Worm (Caenorhabditis elegans): Measurements from ENCODE around the gene K03B8.14.

DNA sequence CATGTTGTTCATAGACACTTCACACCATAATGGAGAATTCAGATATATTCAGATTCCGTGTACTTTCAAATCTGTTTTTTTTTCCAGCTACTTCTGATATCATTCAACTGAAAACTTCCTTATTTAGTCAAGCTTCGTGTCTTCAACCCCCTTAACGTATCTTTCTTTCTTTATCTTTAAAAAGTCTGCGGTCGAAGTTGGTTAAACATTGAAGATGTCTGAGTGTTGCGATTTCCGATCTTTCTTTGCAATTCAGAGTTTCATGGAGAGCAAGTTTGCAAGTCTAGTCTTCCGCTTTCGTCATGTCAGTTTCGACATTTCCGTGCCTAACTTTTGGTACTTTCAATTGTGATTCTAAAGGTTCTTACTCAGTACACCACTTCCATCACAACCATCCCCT, 44.9 kb downstream of the K03B8.14 start:
- TF ChIP-seq egl-13 (tag; optimal IDR thresholded peaks at IDR 0.05) (no peak), sptf-1 (tag; optimal IDR thresholded peaks at IDR 0.05) (no peak), fos-1 (tag; optimal IDR thresholded peaks at IDR 0.05) (no peak), xbp-1 (tag; optimal IDR thresholded peaks at IDR 0.05) (no peak), unc-30 (tag; optimal IDR thresholded peaks at IDR 0.05) (no peak), ceh-63 (GFP tag; optimal IDR thresholded peaks at IDR 0.05) (no peak)
